Worm (Caenorhabditis elegans) whole organism, mixed stage, embryonic: ENCODE measurements around the gene asb-1.

Experiments
- M03D4.4 ChIP-seq: sonication (generic microtip); optimal IDR thresholded peaks from 2 replicates; lab custom pipeline; 2017; ENCODE audit warnings: mild to moderate bottlenecking, missing genetic modification characterization, missing compliant biosample characterization
- bed-3 ChIP-seq: fragments of 200-800 bp; sonication (Bioruptor generic); optimal IDR thresholded peaks from 3 replicates; lab custom pipeline; 2018; ENCODE audit warnings: mild to moderate bottlenecking, missing genetic modification characterization, moderate library complexity, missing compliant biosample characterization
- blmp-1 ChIP-seq: fragments of 150-350 bp; optimal IDR thresholded peaks from 2 replicates; lab custom pipeline; 2014; ENCODE audit warnings: missing biosample characterization, missing genetic modification characterization
- ceh-39 ChIP-seq: fragments of 150-350 bp; optimal IDR thresholded peaks from 2 replicates; lab custom pipeline; 2014; ENCODE audit warnings: missing biosample characterization, missing genetic modification characterization
- ceh-43 ChIP-seq: fragments of 200-800 bp; sonication (Bioruptor generic); optimal IDR thresholded peaks from 2 replicates; lab custom pipeline; 2018; ENCODE audit warnings: mild to moderate bottlenecking, missing genetic modification characterization, moderate library complexity, missing compliant biosample characterization
- ces-1 ChIP-seq: fragments of 150-350 bp; optimal IDR thresholded peaks from 2 replicates; lab custom pipeline; 2014; ENCODE audit warnings: missing biosample characterization, missing genetic modification reagents, missing genetic modification characterization
- cnd-1 ChIP-seq: fragments of 200-800 bp; sonication (Bioruptor generic); optimal IDR thresholded peaks from 2 replicates; lab custom pipeline; 2018; ENCODE audit warnings: mild to moderate bottlenecking, missing genetic modification characterization, missing compliant biosample characterization
- drap-1 ChIP-seq: fragments of 200-800 bp; sonication (Bioruptor generic); optimal IDR thresholded peaks from 3 replicates; lab custom pipeline; 2018; ENCODE audit warnings: mild to moderate bottlenecking, missing genetic modification characterization, missing compliant biosample characterization
- elt-1 ChIP-seq: sonication (generic microtip); optimal IDR thresholded peaks from 2 replicates; lab custom pipeline; 2017; ENCODE audit warnings: missing genetic modification characterization, mild to moderate bottlenecking, missing compliant biosample characterization, antibody characterized with exemption, moderate library complexity, borderline replicate concordance; ENCODE audit not compliant: insufficient read depth
- elt-3 ChIP-seq: fragments of 150-350 bp; optimal IDR thresholded peaks from 2 replicates; lab custom pipeline; 2014; ENCODE audit warnings: missing biosample characterization, missing genetic modification characterization
- flh-1 ChIP-seq: fragments of 200-800 bp; sonication (Bioruptor generic); optimal IDR thresholded peaks from 2 replicates; lab custom pipeline; 2018; ENCODE audit warnings: mild to moderate bottlenecking, missing genetic modification characterization, moderate library complexity, missing compliant biosample characterization
- ham-2 ChIP-seq: fragments of 200-800 bp; sonication (Bioruptor generic); optimal IDR thresholded peaks from 2 replicates; lab custom pipeline; 2018; ENCODE audit warnings: mild to moderate bottlenecking, missing genetic modification characterization, missing compliant biosample characterization
- hlh-1 ChIP-seq: fragments of 150-350 bp; optimal IDR thresholded peaks from 2 replicates; lab custom pipeline; 2014; ENCODE audit warnings: missing biosample characterization, missing genetic modification reagents, missing genetic modification characterization
- lin-13 ChIP-seq: fragments of 150-350 bp; optimal IDR thresholded peaks from 2 replicates; lab custom pipeline; 2014; ENCODE audit warnings: missing biosample characterization, missing genetic modification characterization
- lin-32 ChIP-seq: fragments of 200-800 bp; sonication (Bioruptor generic); optimal IDR thresholded peaks from 2 replicates; lab custom pipeline; 2018; ENCODE audit warnings: mild to moderate bottlenecking, missing genetic modification characterization, missing compliant biosample characterization
- lsy-2 ChIP-seq: fragments of 150-350 bp; optimal IDR thresholded peaks from 2 replicates; lab custom pipeline; 2014; ENCODE audit warnings: missing biosample characterization, missing genetic modification characterization
- mab-5 ChIP-seq: fragments of 150-350 bp; optimal IDR thresholded peaks from 2 replicates; lab custom pipeline; 2014; ENCODE audit warnings: missing biosample characterization, missing genetic modification characterization
- mep-1 ChIP-seq: fragments of 150-350 bp; optimal IDR thresholded peaks from 2 replicates; lab custom pipeline; 2017; ENCODE audit warnings: missing biosample characterization, missing genetic modification reagents, missing genetic modification characterization, inconsistent platforms
- mls-2 ChIP-seq: sonication (generic microtip); optimal IDR thresholded peaks from 2 replicates; lab custom pipeline; 2016; ENCODE audit warnings: mild to moderate bottlenecking, missing genetic modification characterization, moderate library complexity, missing compliant biosample characterization
- nhr-12 ChIP-seq: fragments of 150-350 bp; optimal IDR thresholded peaks from 2 replicates; lab custom pipeline; 2014; ENCODE audit warnings: missing biosample characterization, missing genetic modification characterization
- nhr-2 ChIP-seq: fragments of 150-350 bp; optimal IDR thresholded peaks from 2 replicates; lab custom pipeline; 2014; ENCODE audit warnings: missing biosample characterization, missing genetic modification characterization
- nhr-237 ChIP-seq: fragments of 150-350 bp; optimal IDR thresholded peaks from 2 replicates; lab custom pipeline; 2014; ENCODE audit warnings: missing biosample characterization, missing genetic modification characterization
- nhr-28 ChIP-seq: fragments of 150-350 bp; optimal IDR thresholded peaks from 2 replicates; lab custom pipeline; 2014; ENCODE audit warnings: missing biosample characterization, missing genetic modification characterization
- nhr-76 ChIP-seq: sonication (generic microtip); optimal IDR thresholded peaks from 2 replicates; lab custom pipeline; 2017; ENCODE audit warnings: missing biosample characterization, missing genetic modification characterization
- pha-4 ChIP-seq: fragments of 150-350 bp; optimal IDR thresholded peaks from 2 replicates; lab custom pipeline; 2018; ENCODE audit warnings: missing biosample characterization, missing genetic modification reagents, missing genetic modification characterization
- sem-2 ChIP-seq: fragments of 200-800 bp; sonication (Bioruptor generic); optimal IDR thresholded peaks from 2 replicates; lab custom pipeline; 2018; ENCODE audit warnings: mild to moderate bottlenecking, missing genetic modification characterization, missing compliant biosample characterization
- snpc-4 ChIP-seq: fragments of 150-350 bp; optimal IDR thresholded peaks from 2 replicates; lab custom pipeline; 2014; ENCODE audit warnings: missing biosample characterization, missing genetic modification characterization
- sptf-1 ChIP-seq: sonication (generic microtip); optimal IDR thresholded peaks from 2 replicates; lab custom pipeline; 2017; ENCODE audit warnings: mild to moderate bottlenecking, missing genetic modification characterization, moderate library complexity, missing compliant biosample characterization
- unc-120 ChIP-seq: sonication (generic microtip); optimal IDR thresholded peaks from 2 replicates; lab custom pipeline; 2017; ENCODE audit warnings: missing genetic modification characterization, missing compliant biosample characterization; ENCODE audit not compliant: poor library complexity, severe bottlenecking
- unc-39 ChIP-seq: fragments of 150-350 bp; optimal IDR thresholded peaks from 2 replicates; lab custom pipeline; 2014; ENCODE audit warnings: missing biosample characterization, missing genetic modification characterization
- unc-62 ChIP-seq: fragments of 150-350 bp; optimal IDR thresholded peaks from 2 replicates; lab custom pipeline; 2014; ENCODE audit warnings: missing biosample characterization, missing genetic modification reagents, missing genetic modification characterization
- zip-8 ChIP-seq: fragments of 150-350 bp; optimal IDR thresholded peaks from 2 replicates; lab custom pipeline; 2014; ENCODE audit warnings: missing biosample characterization, missing genetic modification characterization
- ztf-11 ChIP-seq: fragments of 150-350 bp; optimal IDR thresholded peaks from 2 replicates; lab custom pipeline; 2014; ENCODE audit warnings: missing biosample characterization, missing genetic modification characterization

The asb-1 gene

ce11 chrIII:4568030-4568429 lies 27.6 kb downstream of the asb-1 start, which contains the start of gene mlcd-1:
TSS of gene mlcd-1 (minus strand) at chrIII:4568130.
- TF ChIP-seq lin-32 (GFP tag; lab: Kevin White, UChicago) (no peak), mep-1 (no peak), cnd-1 (no peak), mab-5 (tag; lab: Kevin White, UChicago) (no peak), sem-2 (no peak), nhr-2 (tag; lab: Kevin White, UChicago) (no peak), hlh-1 (no peak), blmp-1 (no peak), nhr-237 (no peak), snpc-4 (tag; lab: Kevin White, UChicago) (no peak), elt-3 (tag; lab: Kevin White, UChicago) (no peak)
- TF ChIP-seq, all 35 proteins: peak for 0

ce11 chrIII:4562070-4562788 lies 33.4 kb downstream of the asb-1 start, which contains the start of gene pan-1:
TSS of gene pan-1 (plus strand) at chrIII:4562738.
- TF ChIP-seq ham-2 (GFP tag; lab: Kevin White, UChicago) (peak; percentile 76), unc-120 (tag; lab: Kevin White, UChicago) (peak; percentile 89), nhr-2 (tag; lab: Kevin White, UChicago) (no peak)
- TF ChIP-seq, all 35 proteins: peak for 2

- no peak for TF ChIP-seq unc-62
- TF ChIP-seq nhr-12 (tag; lab: Kevin White, UChicago): no peak
- TF ChIP-seq drap-1 (GFP tag; lab: Kevin White, UChicago): no peak
- no peak for TF ChIP-seq snpc-4 (tag; lab: Kevin White, UChicago)
Observed at ce11 chrIII:4561286-4561685, 34.3 kb downstream of the asb-1 start.

- TF ChIP-seq blmp-1 (no peak), nhr-237 (no peak), lsy-2 (tag; lab: Kevin White, UChicago) (peak; percentile 41), M03D4.4 (no peak), ztf-11 (no peak), ceh-43 (GFP tag; lab: Kevin White, UChicago) (no peak), zip-8 (tag; lab: Kevin White, UChicago) (peak; percentile 75), unc-62 (peak; percentile 69), unc-39 (tag; lab: Kevin White, UChicago) (no peak), mep-1 (peak; percentile 51), nhr-76 (tag; lab: Kevin White, UChicago) (no peak), elt-1 (tag; lab: Kevin White, UChicago) (peak; percentile 15), snpc-4 (tag; lab: Kevin White, UChicago) (no peak), flh-1 (GFP tag; lab: Kevin White, UChicago) (no peak), unc-120 (tag; lab: Kevin White, UChicago) (peak; percentile 28), lin-13 (peak; percentile 8), drap-1 (GFP tag; lab: Kevin White, UChicago) (peak; percentile 3), nhr-28 (tag; lab: Kevin White, UChicago) (no peak), mab-5 (tag; lab: Kevin White, UChicago) (no peak), nhr-2 (tag; lab: Kevin White, UChicago) (no peak), nhr-12 (tag; lab: Kevin White, UChicago) (no peak), lin-32 (GFP tag; lab: Kevin White, UChicago) (no peak), mls-2 (no peak), ham-2 (GFP tag; lab: Kevin White, UChicago) (no peak), sptf-1 (no peak), hlh-1 (peak; percentile 86), ceh-39 (tag; lab: Kevin White, UChicago) (no peak), ces-1 (GFP tag; lab: Kevin White, UChicago) (peak; percentile 37), pha-4 (no peak)
- TF ChIP-seq, all 35 proteins: peak for 10
Observed at ce11 chrIII:4560393-4560890, 35.2 kb downstream of the asb-1 start.

ce11 chrIII:4555345-4555744 lies 40.3 kb downstream of the asb-1 start:
- no peak for TF ChIP-seq bed-3 (GFP tag; lab: Kevin White, UChicago)
- no peak for TF ChIP-seq unc-120 (tag; lab: Kevin White, UChicago)
- TF ChIP-seq ces-1 (GFP tag; lab: Kevin White, UChicago): peak; percentile 3
